Worm (Caenorhabditis elegans) whole organism, L2 larva: ENCODE data around the gene irld-42.
"Not testable (repeated sequence)": the region's sequence is repeated elsewhere in the genome, so short reads cannot be mapped to it uniquely, and the experiment has no call there.

Source experiments
- Y55F3AM.14 ChIP-seq: fragments of 200-800 bp; sonication (Bioruptor generic); optimal IDR thresholded peaks from 2 replicates; lab custom pipeline; 2018; ENCODE audit warnings: mild to moderate bottlenecking, missing genetic modification characterization, missing compliant biosample characterization
- alr-1 ChIP-seq: fragments of 150-350 bp; optimal IDR thresholded peaks from 2 replicates; lab custom pipeline; 2014; ENCODE audit warnings: missing biosample characterization, missing genetic modification characterization
- ama-1 ChIP-seq: fragments of 150-350 bp; optimal IDR thresholded peaks from 2 replicates; lab custom pipeline; 2018; ENCODE audit warnings: inconsistent platforms
- crh-2 ChIP-seq: sonication (generic microtip); optimal IDR thresholded peaks from 2 replicates; lab custom pipeline; 2017; ENCODE audit warnings: missing biosample characterization, missing genetic modification characterization
- egl-27 ChIP-seq: sonication (generic microtip); optimal IDR thresholded peaks from 3 replicates; lab custom pipeline; 2017; ENCODE audit warnings: missing biosample characterization, missing genetic modification reagents, missing genetic modification characterization
- elt-1 ChIP-seq: fragments of 150-350 bp; optimal IDR thresholded peaks from 2 replicates; lab custom pipeline; 2014; ENCODE audit warnings: missing biosample characterization, missing genetic modification characterization
- elt-3 ChIP-seq: sonication (generic microtip); optimal IDR thresholded peaks from 2 replicates; lab custom pipeline; 2017; ENCODE audit warnings: missing biosample characterization, missing genetic modification characterization
- fos-1 ChIP-seq: fragments of 150-350 bp; optimal IDR thresholded peaks from 2 replicates; lab custom pipeline; 2014; ENCODE audit warnings: missing biosample characterization, missing genetic modification characterization
- gmeb-1 ChIP-seq: fragments of 150-350 bp; optimal IDR thresholded peaks from 2 replicates; lab custom pipeline; 2014; ENCODE audit warnings: missing biosample characterization, missing genetic modification characterization
- lin-11 ChIP-seq: fragments of 150-350 bp; sonication (generic microtip); optimal IDR thresholded peaks from 2 replicates; lab custom pipeline; 2014; ENCODE audit warnings: missing biosample characterization, missing genetic modification characterization, inconsistent platforms, mixed read lengths
- lin-39 ChIP-seq: fragments of 150-350 bp; optimal IDR thresholded peaks from 2 replicates; lab custom pipeline; 2014; ENCODE audit warnings: missing biosample characterization, missing genetic modification reagents, missing genetic modification characterization
- mab-5 ChIP-seq: fragments of 150-350 bp; optimal IDR thresholded peaks from 2 replicates; lab custom pipeline; 2014; ENCODE audit warnings: missing biosample characterization, missing genetic modification characterization
- mdl-1 ChIP-seq, 2 experiments: fragments of 150-350 bp in 1 of 2; sonication (generic microtip) in 1 of 2; optimal IDR thresholded peaks; 2 replicates each; lab custom pipeline; 2017; ENCODE audit warnings: missing biosample characterization in 2 of 2, missing genetic modification characterization in 2 of 2
- nhr-10 ChIP-seq: sonication (generic microtip); optimal IDR thresholded peaks from 2 replicates; lab custom pipeline; 2017; ENCODE audit warnings: missing biosample characterization, missing genetic modification characterization
- nhr-11 ChIP-seq: fragments of 150-350 bp; optimal IDR thresholded peaks from 2 replicates; lab custom pipeline; 2014; ENCODE audit warnings: missing biosample characterization, missing genetic modification characterization
- nhr-12 ChIP-seq: fragments of 150-350 bp; optimal IDR thresholded peaks from 2 replicates; lab custom pipeline; 2014; ENCODE audit warnings: missing biosample characterization, missing genetic modification characterization
- nhr-129 ChIP-seq: fragments of 150-350 bp; optimal IDR thresholded peaks from 2 replicates; lab custom pipeline; 2014; ENCODE audit warnings: missing biosample characterization, missing genetic modification characterization
- nhr-21 ChIP-seq: fragments of 150-350 bp; optimal IDR thresholded peaks from 2 replicates; lab custom pipeline; 2014; ENCODE audit warnings: missing biosample characterization, missing genetic modification characterization
- nhr-23 ChIP-seq: fragments of 150-350 bp; optimal IDR thresholded peaks from 2 replicates; lab custom pipeline; 2014; ENCODE audit warnings: missing biosample characterization, missing genetic modification reagents, missing genetic modification characterization
- nhr-237 ChIP-seq: fragments of 150-350 bp; optimal IDR thresholded peaks from 2 replicates; lab custom pipeline; 2014; ENCODE audit warnings: missing biosample characterization, missing genetic modification characterization
- nhr-25 ChIP-seq: fragments of 150-350 bp; sonication (generic microtip); optimal IDR thresholded peaks from 3 replicates; lab custom pipeline; 2014; ENCODE audit warnings: missing biosample characterization, missing genetic modification characterization
- nhr-6 ChIP-seq: fragments of 150-350 bp; optimal IDR thresholded peaks from 2 replicates; lab custom pipeline; 2014; ENCODE audit warnings: missing biosample characterization, missing genetic modification characterization
- peb-1 ChIP-seq: fragments of 150-350 bp; optimal IDR thresholded peaks from 2 replicates; lab custom pipeline; 2014; ENCODE audit warnings: missing biosample characterization, missing genetic modification characterization
- sem-4 ChIP-seq: fragments of 150-350 bp; optimal IDR thresholded peaks from 2 replicates; lab custom pipeline; 2014; ENCODE audit warnings: missing biosample characterization, missing genetic modification reagents, missing genetic modification characterization
- skn-1 ChIP-seq: sonication (generic microtip); optimal IDR thresholded peaks from 2 replicates; lab custom pipeline; 2017; ENCODE audit warnings: missing biosample characterization, missing genetic modification characterization
- sma-9 ChIP-seq, 2 experiments: fragments of 150-350 bp in 1 of 2; sonication (generic microtip) in 1 of 2; optimal IDR thresholded peaks; 2 replicates each; lab custom pipeline; 2014 to 2016; ENCODE audit warnings: missing genetic modification characterization in 2 of 2, mild to moderate bottlenecking in 1 of 2, missing biosample characterization in 1 of 2, missing compliant biosample characterization in 1 of 2, missing genetic modification reagents in 1 of 2, moderate library complexity in 1 of 2
- unc-39 ChIP-seq: fragments of 150-350 bp; optimal IDR thresholded peaks from 2 replicates; lab custom pipeline; 2014; ENCODE audit warnings: missing biosample characterization, missing genetic modification characterization
- unc-55 ChIP-seq: fragments of 150-350 bp; sonication (generic microtip); optimal IDR thresholded peaks from 3 replicates; lab custom pipeline; 2014; ENCODE audit warnings: missing biosample characterization, missing genetic modification reagents, missing genetic modification characterization
- unc-62 ChIP-seq: fragments of 150-350 bp; optimal IDR thresholded peaks from 2 replicates; lab custom pipeline; 2014; ENCODE audit warnings: missing biosample characterization, missing genetic modification reagents, missing genetic modification characterization
- zag-1 ChIP-seq: fragments of 150-350 bp; optimal IDR thresholded peaks from 2 replicates; lab custom pipeline; 2014; ENCODE audit warnings: missing biosample characterization, missing genetic modification characterization
- ztf-1 ChIP-seq: fragments of 200-800 bp; sonication (Bioruptor generic); conservative IDR thresholded peaks from 2 replicates; pipeline ENCODE4 v1.3.6; 2022; ENCODE audit warnings: missing genetic modification characterization, missing compliant biosample characterization
- ztf-11 ChIP-seq: sonication (generic microtip); optimal IDR thresholded peaks from 2 replicates; lab custom pipeline; 2017; ENCODE audit warnings: missing biosample characterization, missing genetic modification characterization
- ztf-4 ChIP-seq: fragments of 150-350 bp; optimal IDR thresholded peaks from 2 replicates; lab custom pipeline; 2014; ENCODE audit warnings: missing biosample characterization, missing genetic modification characterization

Gene irld-42

DNA sequence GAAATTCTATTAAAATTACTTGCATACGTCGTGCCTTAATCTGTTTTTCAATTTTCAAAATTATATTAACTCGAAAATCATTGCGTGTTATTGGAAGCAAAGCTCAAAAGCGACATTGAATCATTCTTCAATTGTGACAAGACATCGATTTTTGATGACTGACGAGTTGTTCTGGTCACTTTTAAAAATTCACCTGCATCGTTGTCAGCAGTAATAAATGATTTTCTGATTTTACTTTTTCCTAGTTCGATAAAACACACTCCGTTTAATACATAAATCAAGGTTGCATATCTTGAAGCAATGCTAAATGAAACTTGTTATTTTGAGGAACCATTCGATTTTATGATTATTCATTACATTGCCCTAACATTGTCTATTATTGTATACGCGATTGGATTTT is 14.0 kb downstream of the irld-42 start, which contains the start of gene srh-3:
Gene srh-3 (plus strand): TSS at position 301 of the 400 bp plus-strand sequence.
- TF ChIP-seq ama-1 (lab: Kevin White, UChicago) (no peak), ztf-1 (no peak), gmeb-1 (tag; lab: Kevin White, UChicago) (no peak), lin-39 (tag; lab: Kevin White, UChicago) (no peak), lin-11 (tag; lab: Kevin White, UChicago) (no peak), unc-62 (GFP tag; lab: Kevin White, UChicago) (no peak), sma-9 (GFP tag; optimal IDR thresholded peaks at IDR 0.05; lab: Kevin White, UChicago) (no peak), sma-9 (tag; optimal IDR thresholded peaks at IDR 0.05; lab: Kevin White, UChicago) (no peak), ztf-11 (tag; lab: Kevin White, UChicago) (no peak), sem-4 (no peak), unc-39 (no peak), nhr-10 (tag; lab: Kevin White, UChicago) (no peak)

DNA sequence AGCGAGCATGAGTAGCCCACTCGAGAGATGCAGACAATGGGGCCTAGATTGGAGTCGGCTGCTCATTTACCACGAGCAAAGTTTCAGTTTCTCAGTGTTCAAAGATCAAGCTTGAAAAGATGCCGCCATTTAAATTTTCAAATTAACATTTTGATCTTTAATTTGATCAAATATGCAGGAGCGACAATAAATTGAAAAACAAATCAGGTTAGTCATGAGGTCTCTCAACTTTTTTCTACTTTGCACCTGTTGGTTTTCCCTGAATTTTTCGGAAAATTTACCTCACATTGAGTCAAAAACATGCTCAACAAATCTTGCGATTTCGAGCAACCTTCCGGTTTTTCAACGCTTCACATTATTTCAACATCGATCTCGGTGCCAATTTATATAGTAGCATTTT is 17.0 kb downstream of the irld-42 start, which contains the start of gene srh-5:
Gene srh-5 (plus strand): TSS at position 301 of the 400 bp plus-strand sequence.
- TF ChIP-seq elt-3 (no peak), nhr-12 (tag; lab: Kevin White, UChicago) (no peak), zag-1 (tag; lab: Kevin White, UChicago) (no peak), nhr-129 (tag; lab: Kevin White, UChicago) (no peak), nhr-11 (tag; lab: Kevin White, UChicago) (no peak), ama-1 (lab: Kevin White, UChicago) (no peak), egl-27 (no peak)

ce11 chrV:1692494-1692893 is 24.2 kb downstream of the irld-42 start, which contains the start of gene Y46H3C.5:
Gene Y46H3C.5 (minus strand): TSS chrV:1692495.
- TF ChIP-seq ztf-4 (tag; lab: Kevin White, UChicago); Y55F3AM.14 (GFP tag; lab: Kevin White, UChicago); ztf-11 (tag; lab: Kevin White, UChicago): not testable (repeated sequence)

ce11 chrV:1693876-1694275 is 25.6 kb downstream of the irld-42 start, which contains the start of gene Y46H3C.7:
Gene Y46H3C.7 (minus strand): TSS chrV:1694022.
- TF ChIP-seq skn-1; mdl-1 (tag; optimal IDR thresholded peaks at IDR 0.05; lab: Kevin White, UChicago); crh-2 (tag; lab: Kevin White, UChicago): not testable (repeated sequence)

DNA sequence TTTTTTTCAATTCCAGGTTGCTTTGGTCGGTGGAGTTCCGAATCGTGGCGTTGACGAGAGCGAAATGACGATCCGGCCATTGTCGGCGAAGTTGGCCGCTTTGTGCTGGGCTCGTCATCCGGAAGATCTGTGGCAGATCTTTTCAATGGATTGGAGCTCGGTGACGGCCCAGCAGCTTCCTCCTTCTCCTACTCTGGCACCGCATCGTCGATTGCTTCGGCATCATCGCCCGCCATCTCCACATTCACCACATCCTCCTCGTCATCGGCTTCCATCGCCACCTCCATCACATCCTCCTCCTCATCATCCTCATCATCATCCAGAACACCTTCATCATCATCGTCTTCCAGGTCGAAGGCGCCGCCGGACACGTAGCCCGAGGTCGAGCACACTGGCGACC is 30.1 kb downstream of the irld-42 start:
- no peak for TF ChIP-seq fos-1 (tag; lab: Kevin White, UChicago)
- TF ChIP-seq peb-1 (tag; lab: Kevin White, UChicago) = no peak
- no peak for TF ChIP-seq elt-1 (tag; lab: Kevin White, UChicago)
- TF ChIP-seq sem-4 = no peak
- no peak for TF ChIP-seq unc-39
- TF ChIP-seq Y55F3AM.14 (GFP tag; lab: Kevin White, UChicago) = no peak
- no peak for TF ChIP-seq nhr-237 (tag; lab: Kevin White, UChicago)
- no peak for TF ChIP-seq egl-27

DNA sequence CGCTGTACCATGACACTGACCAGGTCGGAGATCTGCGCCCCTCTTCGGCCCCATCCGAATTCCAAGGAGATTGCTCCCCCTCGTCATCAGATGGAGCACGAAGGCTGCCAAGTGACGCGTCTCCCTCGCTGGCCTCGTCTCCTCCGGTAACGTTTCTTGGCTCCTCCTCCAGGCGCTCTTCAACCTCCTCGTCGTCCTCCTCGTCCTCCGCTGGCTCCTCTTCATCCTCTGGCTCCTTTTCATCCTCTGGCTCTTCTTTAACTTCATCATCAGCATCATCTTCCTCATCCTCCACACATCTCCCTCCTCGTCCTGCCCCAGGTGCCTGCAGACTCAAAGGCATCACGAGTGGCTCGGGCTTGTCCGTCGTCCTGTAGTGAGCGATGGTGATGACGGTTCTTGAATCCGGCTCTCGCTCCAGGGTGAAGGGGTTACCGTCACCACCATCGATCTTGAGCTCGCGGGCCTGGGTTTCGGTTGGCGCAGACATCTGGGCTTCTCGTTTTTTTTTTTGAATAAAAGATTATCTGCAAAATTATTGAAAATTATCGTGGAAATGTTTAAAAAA is 31.0 kb downstream of the irld-42 start:
- TF ChIP-seq nhr-12 (tag; lab: Kevin White, UChicago) (no peak), unc-62 (GFP tag; lab: Kevin White, UChicago) (no peak), lin-11 (tag; lab: Kevin White, UChicago) (no peak), skn-1 (no peak), lin-39 (tag; lab: Kevin White, UChicago) (no peak), crh-2 (tag; lab: Kevin White, UChicago) (no peak), alr-1 (no peak), zag-1 (tag; lab: Kevin White, UChicago) (no peak), nhr-23 (no peak), nhr-21 (tag; lab: Kevin White, UChicago) (no peak), unc-55 (GFP tag; lab: Kevin White, UChicago) (no peak), nhr-237 (tag; lab: Kevin White, UChicago) (no peak), nhr-25 (tag; lab: Kevin White, UChicago) (no peak), nhr-6 (tag; lab: Kevin White, UChicago) (no peak), mab-5 (tag; lab: Kevin White, UChicago) (no peak)
